Fruit fly (Drosophila melanogaster): ENCODE data around the gene CG34450.

The CG34450 gene

dm6 chrX:9309959-9310658 lies 20.2 kb downstream of the CG34450 start:
- TF ChIP-seq fru (GFP tag; optimal IDR thresholded peaks at IDR 0.05) (peak; percentile 20), rgr (GFP tag; optimal IDR thresholded peaks at IDR 0.05) (peak; percentile 8), Mio (GFP tag; optimal IDR thresholded peaks at IDR 0.05) (no peak), psq (GFP tag; optimal IDR thresholded peaks at IDR 0.05) (peak; percentile 5), foxo (GFP tag; optimal IDR thresholded peaks at IDR 0.05) (peak in 1 of 2 experiments; percentile 15), lola (GFP tag; optimal IDR thresholded peaks at IDR 0.05) (no peak), h (GFP tag; optimal IDR thresholded peaks at IDR 0.05) (peak; percentile 0)

- peak; percentile 26 for TF ChIP-seq sage (GFP tag; optimal IDR thresholded peaks at IDR 0.05)
- peak; percentile 27 for TF ChIP-seq CG9705 (GFP tag; optimal IDR thresholded peaks at IDR 0.05)
- TF ChIP-seq dl (GFP tag; optimal IDR thresholded peaks at IDR 0.05; ENCODE audit: insufficient read depth in 1 of 2, partially characterized antibody in 2 of 2): peak in 1 of 2 experiments; percentile 36
- no peak for TF ChIP-seq Hr78 (GFP tag; optimal IDR thresholded peaks at IDR 0.05)
- TF ChIP-seq ey (GFP tag; optimal IDR thresholded peaks at IDR 0.05): no peak
- no peak for TF ChIP-seq dsf (GFP tag; optimal IDR thresholded peaks at IDR 0.05; ENCODE audit: borderline replicate concordance)
- no peak for TF ChIP-seq Dif (GFP tag; optimal IDR thresholded peaks at IDR 0.05; ENCODE audit: partially characterized antibody)
- TF ChIP-seq CrebA (GFP tag; optimal IDR thresholded peaks at IDR 0.05; ENCODE audit: borderline replicate concordance): peak; percentile 62
- TF ChIP-seq Rel (GFP tag; optimal IDR thresholded peaks at IDR 0.05): peak; percentile 45
- peak; percentile 39 for TF ChIP-seq Rel (tag; optimal IDR thresholded peaks at IDR 0.05)
- no peak for TF ChIP-seq Vsx2 (GFP tag; optimal IDR thresholded peaks at IDR 0.05; ENCODE audit: partially characterized antibody)
- no peak for TF ChIP-seq sv (GFP tag; optimal IDR thresholded peaks at IDR 0.05)
- TF ChIP-seq psq (GFP tag; optimal IDR thresholded peaks at IDR 0.05): no peak
- peak; percentile 87 for TF ChIP-seq Sp1 (GFP tag; optimal IDR thresholded peaks at IDR 0.05)
- no peak for TF ChIP-seq Hr83 (GFP tag; optimal IDR thresholded peaks at IDR 0.05; ENCODE audit: poor library complexity, severe bottlenecking)
These were observed 24.6 kb downstream of the CG34450 start for dm6 chrX:9305735-9306134.

dm6 chrX:9297661-9298433 lies 32.4 kb downstream of the CG34450 start:
- TF ChIP-seq Dif (GFP tag; optimal IDR thresholded peaks at IDR 0.05; ENCODE audit: partially characterized antibody) (no peak), Myc (optimal IDR thresholded peaks at IDR 0.05) (no peak), foxo (GFP tag; optimal IDR thresholded peaks at IDR 0.05) (peak in 1 of 2 experiments; percentile 16), sv (GFP tag; optimal IDR thresholded peaks at IDR 0.05) (no peak), jim (GFP tag; optimal IDR thresholded peaks at IDR 0.05) (no peak), dsf (GFP tag; optimal IDR thresholded peaks at IDR 0.05; ENCODE audit: borderline replicate concordance) (no peak), tai (GFP tag; optimal IDR thresholded peaks at IDR 0.05) (peak; percentile 13), Hnf4 (GFP tag; optimal IDR thresholded peaks at IDR 0.05) (peak; percentile 6), N (GFP tag; optimal IDR thresholded peaks at IDR 0.05) (no peak), fru (GFP tag; optimal IDR thresholded peaks at IDR 0.05) (peak; percentile 26), CG9705 (GFP tag; optimal IDR thresholded peaks at IDR 0.05) (no peak), dmrt93B (GFP tag; optimal IDR thresholded peaks at IDR 0.05) (peak; percentile 8), Hr78 (GFP tag; optimal IDR thresholded peaks at IDR 0.05) (no peak), br (GFP tag; optimal IDR thresholded peaks at IDR 0.05) (peak; percentile 53), psq (GFP tag; optimal IDR thresholded peaks at IDR 0.05) (peak; percentile 1), h (GFP tag; optimal IDR thresholded peaks at IDR 0.05) (peak; percentile 44), Dfd (GFP tag; optimal IDR thresholded peaks at IDR 0.05) (no peak), Sp1 (GFP tag; optimal IDR thresholded peaks at IDR 0.05) (peak; percentile 12), Vsx2 (GFP tag; optimal IDR thresholded peaks at IDR 0.05; ENCODE audit: partially characterized antibody) (no peak), CrebA (GFP tag; optimal IDR thresholded peaks at IDR 0.05; ENCODE audit: borderline replicate concordance) (no peak), brk (GFP tag; optimal IDR thresholded peaks at IDR 0.05) (no peak), Mio (GFP tag; optimal IDR thresholded peaks at IDR 0.05) (no peak), OdsH (GFP tag; optimal IDR thresholded peaks at IDR 0.05) (peak; percentile 29), HLH106 (tag; optimal IDR thresholded peaks at IDR 0.05) (peak; percentile 55), Jra (GFP tag; optimal IDR thresholded peaks at IDR 0.05) (no peak), Rel (GFP tag; optimal IDR thresholded peaks at IDR 0.05) (no peak), Rel (tag; optimal IDR thresholded peaks at IDR 0.05) (peak; percentile 56), dl (GFP tag; optimal IDR thresholded peaks at IDR 0.05; ENCODE audit: insufficient read depth in 1 of 2, partially characterized antibody in 2 of 2) (no peak), lola (GFP tag; optimal IDR thresholded peaks at IDR 0.05) (no peak), Hr83 (GFP tag; optimal IDR thresholded peaks at IDR 0.05; ENCODE audit: poor library complexity, severe bottlenecking) (no peak), ey (GFP tag; optimal IDR thresholded peaks at IDR 0.05) (peak; percentile 50), usp (GFP tag; optimal IDR thresholded peaks at IDR 0.05) (no peak), woc (GFP tag; optimal IDR thresholded peaks at IDR 0.05) (peak; percentile 8), CG32264 (GFP tag; optimal IDR thresholded peaks at IDR 0.05) (no peak), GATAd (GFP tag; optimal IDR thresholded peaks at IDR 0.05) (no peak), pan (optimal IDR thresholded peaks at IDR 0.05) (no peak), rgr (GFP tag; optimal IDR thresholded peaks at IDR 0.05) (peak; percentile 47), Abd-B (GFP tag; optimal IDR thresholded peaks at IDR 0.05) (no peak)
